Fruit fly (Drosophila melanogaster) whole organism, prepupa: ENCODE data around the gene Blos2.

Experiments used
- CG8119 ChIP-seq: fragments of 200-800 bp; sonication (Bioruptor generic); IDR thresholded peaks from 3 replicates; pipeline ENCODE4 v1.3.6; 2022; ENCODE audit warnings: missing biosample characterization, missing genetic modification characterization
- CG8319 ChIP-seq: fragments of 200-800 bp; sonication (Bioruptor generic); optimal IDR thresholded peaks from 3 replicates; lab custom pipeline; 2016; ENCODE audit warnings: missing biosample characterization, missing genetic modification characterization
- cyc ChIP-seq: fragments of 200-800 bp; sonication (Bioruptor generic); optimal IDR thresholded peaks from 3 replicates; lab custom pipeline; 2016; ENCODE audit warnings: missing biosample characterization, missing genetic modification characterization
- ss ChIP-seq, 2 experiments: fragments of 200-800 bp; sonication (Bioruptor generic); optimal IDR thresholded peaks; 2 replicates in 1 of 2; 3 replicates in 1 of 2; lab custom pipeline; 2017 to 2018; ENCODE audit warnings: mild to moderate bottlenecking in 2 of 2, missing biosample characterization in 2 of 2, missing genetic modification characterization in 2 of 2, moderate library complexity in 1 of 2

DNA sequence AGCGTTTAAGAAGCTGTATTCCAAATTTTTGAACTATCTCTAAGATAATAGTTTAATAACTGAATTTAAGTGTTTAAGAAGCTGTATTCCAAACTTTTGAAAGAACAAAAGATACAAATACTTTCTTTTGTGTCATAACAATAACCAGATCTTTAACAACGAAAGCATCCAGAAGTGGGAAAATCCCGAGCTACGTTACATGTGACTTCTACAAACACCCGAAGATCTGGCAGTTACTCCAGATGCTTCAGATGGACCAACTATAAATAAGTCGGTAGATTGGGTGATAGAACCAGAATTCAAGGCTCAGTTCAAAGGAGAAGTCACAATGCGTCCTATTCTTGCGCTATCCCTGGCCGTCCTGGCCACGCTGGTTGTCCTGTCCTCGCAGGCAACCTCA lies 46.6 kb downstream of the Blos2 start, which contains the start of gene CG12522:
- TF ChIP-seq cyc (no peak), CG8119 (GFP tag; lab: Robert Waterston, UW) (no peak), CG8319 (no peak), ss (GFP tag; optimal IDR thresholded peaks at IDR 0.05; lab: Kevin White, UChicago) (no peak)
